Fruit fly (Drosophila melanogaster): ENCODE data around the gene Arpc4.

- TF ChIP-seq ttk (optimal IDR thresholded peaks at IDR 0.05), result no peak
- no peak for TF ChIP-seq h (optimal IDR thresholded peaks at IDR 0.05)
Measured at dm6 chr2L:6155041-6155440, 30.1 kb downstream of the Arpc4 start, which contains the start of gene CG31639.

All from Kc167 (cell line).